Worm (Caenorhabditis elegans) whole organism, late embryonic: Measurements from ENCODE around the gene algn-2.

Experiments used
- C38D4.7 ChIP-seq: fragments of 200-800 bp; sonication (Bioruptor generic); optimal IDR thresholded peaks from 2 replicates; lab custom pipeline; 2018; ENCODE audit warnings: mild to moderate bottlenecking, missing genetic modification characterization, moderate library complexity, missing compliant biosample characterization
- F13H6.1 ChIP-seq: sonication (generic microtip); optimal IDR thresholded peaks from 2 replicates; lab custom pipeline; 2016; ENCODE audit warnings: missing genetic modification characterization, missing compliant biosample characterization
- K02D7.2 ChIP-seq: sonication (generic microtip); optimal IDR thresholded peaks from 2 replicates; lab custom pipeline; 2017; ENCODE audit warnings: mild to moderate bottlenecking, missing genetic modification characterization, missing compliant biosample characterization
- K09A11.1 ChIP-seq: sonication (generic microtip); optimal IDR thresholded peaks from 2 replicates; lab custom pipeline; 2017; ENCODE audit warnings: antibody characterized with exemption, mild to moderate bottlenecking, missing genetic modification characterization, missing compliant biosample characterization; ENCODE audit not compliant: insufficient read depth
- T23F11.4 ChIP-seq: fragments of 200-800 bp; sonication (Bioruptor generic); optimal IDR thresholded peaks from 2 replicates; lab custom pipeline; 2018; ENCODE audit warnings: mild to moderate bottlenecking, missing genetic modification characterization, missing compliant biosample characterization
- Y22D7AL.16 ChIP-seq: sonication (generic microtip); optimal IDR thresholded peaks from 2 replicates; lab custom pipeline; 2016; ENCODE audit warnings: missing genetic modification characterization, missing compliant biosample characterization
- ahr-1 ChIP-seq: sonication (generic microtip); optimal IDR thresholded peaks from 2 replicates; lab custom pipeline; 2016; ENCODE audit warnings: missing genetic modification characterization, missing compliant biosample characterization
- ceh-18 ChIP-seq: sonication (generic microtip); optimal IDR thresholded peaks from 2 replicates; lab custom pipeline; 2016; ENCODE audit warnings: missing genetic modification characterization, missing compliant biosample characterization
- ceh-2 ChIP-seq: sonication (generic microtip); optimal IDR thresholded peaks from 2 replicates; lab custom pipeline; 2016; ENCODE audit warnings: missing genotype, missing genetic modification characterization, missing compliant biosample characterization
- ceh-22 ChIP-seq: sonication (generic microtip); optimal IDR thresholded peaks from 2 replicates; lab custom pipeline; 2017; ENCODE audit warnings: missing biosample characterization, missing genetic modification characterization
- ceh-30 ChIP-seq: fragments of 150-350 bp; optimal IDR thresholded peaks from 2 replicates; lab custom pipeline; 2014; ENCODE audit warnings: missing biosample characterization, missing genetic modification characterization
- ceh-31 ChIP-seq: sonication (generic microtip); optimal IDR thresholded peaks from 2 replicates; lab custom pipeline; 2016; ENCODE audit warnings: missing genetic modification characterization, missing compliant biosample characterization
- ceh-48 ChIP-seq: sonication (generic microtip); optimal IDR thresholded peaks from 2 replicates; lab custom pipeline; 2016; ENCODE audit warnings: missing genetic modification characterization, inconsistent platforms, missing compliant biosample characterization
- ceh-9 ChIP-seq: sonication (generic microtip); optimal IDR thresholded peaks from 2 replicates; lab custom pipeline; 2016; ENCODE audit warnings: mild to moderate bottlenecking, missing genetic modification characterization, inconsistent platforms, missing compliant biosample characterization
- dmd-4 ChIP-seq: sonication (generic microtip); optimal IDR thresholded peaks from 2 replicates; lab custom pipeline; 2016; ENCODE audit warnings: borderline replicate concordance, missing genetic modification characterization, missing compliant biosample characterization
- dve-1 ChIP-seq: sonication (generic microtip); optimal IDR thresholded peaks from 2 replicates; lab custom pipeline; 2017; ENCODE audit warnings: antibody characterized with exemption, mild to moderate bottlenecking, missing genetic modification characterization, missing compliant biosample characterization
- elt-2 ChIP-seq: sonication (generic microtip); optimal IDR thresholded peaks from 2 replicates; lab custom pipeline; 2016; ENCODE audit warnings: missing genetic modification reagents, missing genetic modification characterization, missing compliant biosample characterization
- elt-4 ChIP-seq: sonication (generic microtip); optimal IDR thresholded peaks from 2 replicates; lab custom pipeline; 2016; ENCODE audit warnings: missing genetic modification characterization, missing compliant biosample characterization
- fax-1 ChIP-seq: sonication (generic microtip); optimal IDR thresholded peaks from 2 replicates; lab custom pipeline; 2016; ENCODE audit warnings: missing genotype, missing genetic modification characterization, missing compliant biosample characterization
- fkh-6 ChIP-seq: sonication (generic microtip); optimal IDR thresholded peaks from 2 replicates; lab custom pipeline; 2016; ENCODE audit warnings: missing genetic modification characterization, missing compliant biosample characterization
- gmeb-2 ChIP-seq: sonication (generic microtip); optimal IDR thresholded peaks from 2 replicates; lab custom pipeline; 2016; ENCODE audit warnings: missing genetic modification characterization, inconsistent platforms, missing compliant biosample characterization
- hlh-13 ChIP-seq: fragments of 200-800 bp; sonication (Bioruptor generic); optimal IDR thresholded peaks from 2 replicates; lab custom pipeline; 2018; ENCODE audit warnings: mild to moderate bottlenecking, missing genetic modification characterization, missing compliant biosample characterization
- hlh-30 ChIP-seq: sonication (generic microtip); optimal IDR thresholded peaks from 2 replicates; lab custom pipeline; 2017; ENCODE audit warnings: antibody characterized with exemption, missing genetic modification characterization, missing compliant biosample characterization; ENCODE audit not compliant: insufficient read depth
- lin-11 ChIP-seq: fragments of 200-800 bp; sonication (Bioruptor generic); optimal IDR thresholded peaks from 2 replicates; lab custom pipeline; 2018; ENCODE audit warnings: mild to moderate bottlenecking, missing genetic modification characterization, missing compliant biosample characterization
- madf-2 ChIP-seq: sonication (generic microtip); optimal IDR thresholded peaks from 2 replicates; lab custom pipeline; 2017; ENCODE audit warnings: missing genetic modification characterization, missing compliant biosample characterization
- nhr-232 ChIP-seq: sonication (generic microtip); optimal IDR thresholded peaks from 2 replicates; lab custom pipeline; 2016; ENCODE audit warnings: missing genetic modification characterization, missing compliant biosample characterization
- npax-4 ChIP-seq: sonication (generic microtip); optimal IDR thresholded peaks from 2 replicates; lab custom pipeline; 2016; ENCODE audit warnings: missing genetic modification characterization, missing compliant biosample characterization
- pag-3 ChIP-seq: sonication (generic microtip); optimal IDR thresholded peaks from 2 replicates; lab custom pipeline; 2016; ENCODE audit warnings: missing compliant biosample characterization, missing genetic modification characterization, borderline replicate concordance
- pha-2 ChIP-seq: sonication (generic microtip); optimal IDR thresholded peaks from 2 replicates; lab custom pipeline; 2017; ENCODE audit warnings: mild to moderate bottlenecking, missing genetic modification characterization, missing compliant biosample characterization
- pha-4 ChIP-seq: fragments of 150-350 bp; optimal IDR thresholded peaks from 2 replicates; lab custom pipeline; 2018; ENCODE audit warnings: missing biosample characterization, missing genetic modification reagents, missing genetic modification characterization
- pros-1 ChIP-seq: fragments of 150-350 bp; optimal IDR thresholded peaks from 2 replicates; lab custom pipeline; 2014; ENCODE audit warnings: missing biosample characterization, missing genetic modification reagents, missing genetic modification characterization
- ref-2 ChIP-seq: sonication (generic microtip); optimal IDR thresholded peaks from 2 replicates; lab custom pipeline; 2016; ENCODE audit warnings: missing genetic modification characterization, missing compliant biosample characterization
- sdc-2 ChIP-seq: sonication (generic microtip); optimal IDR thresholded peaks from 2 replicates; lab custom pipeline; 2016; ENCODE audit warnings: missing genotype, missing genetic modification characterization, missing compliant biosample characterization
- sox-2 ChIP-seq: fragments of 200-800 bp; sonication (Bioruptor generic); IDR thresholded peaks from 2 replicates; pipeline ENCODE4 v1.3.6; 2022; ENCODE audit warnings: missing genetic modification reagents, missing genetic modification characterization, missing compliant biosample characterization
- sox-4 ChIP-seq: sonication (generic microtip); optimal IDR thresholded peaks from 2 replicates; lab custom pipeline; 2017; ENCODE audit warnings: mild to moderate bottlenecking, missing genetic modification characterization, inconsistent platforms, missing compliant biosample characterization
- syd-9 ChIP-seq: sonication (generic microtip); optimal IDR thresholded peaks from 2 replicates; lab custom pipeline; 2016; ENCODE audit warnings: mild to moderate bottlenecking, missing genetic modification characterization, moderate library complexity, missing compliant biosample characterization
- tbx-2 ChIP-seq: sonication (generic microtip); optimal IDR thresholded peaks from 2 replicates; lab custom pipeline; 2016; ENCODE audit warnings: missing genetic modification characterization, missing compliant biosample characterization
- tbx-7 ChIP-seq: sonication (generic microtip); optimal IDR thresholded peaks from 2 replicates; lab custom pipeline; 2016; ENCODE audit warnings: missing genotype, missing genetic modification characterization, missing compliant biosample characterization
- unc-3 ChIP-seq, 2 experiments: fragments of 200-800 bp in 1 of 2; sonication (Bioruptor generic) in 1 of 2; sonication (generic microtip) in 1 of 2; conservative IDR thresholded peaks in 1 of 2; optimal IDR thresholded peaks in 1 of 2; 2 replicates each; pipeline versions ENCODE4 v1.3.6 to Lab custom; 2016 to 2022; ENCODE audit warnings: missing compliant biosample characterization in 2 of 2, missing genetic modification characterization in 2 of 2, missing genetic modification reagents in 1 of 2
- unc-42 ChIP-seq: sonication (generic microtip); optimal IDR thresholded peaks from 2 replicates; lab custom pipeline; 2016; ENCODE audit warnings: missing genotype, missing genetic modification characterization, missing compliant biosample characterization
- unc-55 ChIP-seq: sonication (generic microtip); optimal IDR thresholded peaks from 2 replicates; lab custom pipeline; 2017; ENCODE audit warnings: missing biosample characterization, missing genetic modification reagents, missing genetic modification characterization

algn-2 gene

ce11 chrII:5326024-5326627 lies 48.9 kb upstream of the algn-2 start (continued):
- TF ChIP-seq unc-3 (GFP tag; conservative IDR thresholded peaks at IDR 0.05; lab: Robert Waterston, UW), result no peak
- no peak for TF ChIP-seq unc-3 (tag; optimal IDR thresholded peaks at IDR 0.05; lab: Kevin White, UChicago)
- no peak for TF ChIP-seq hlh-30
- no peak for TF ChIP-seq gmeb-2
- no peak for TF ChIP-seq fax-1 (tag; lab: Kevin White, UChicago)
- TF ChIP-seq ahr-1 (tag; lab: Kevin White, UChicago), result no peak
- peak; percentile 21 for TF ChIP-seq tbx-2 (tag; lab: Kevin White, UChicago)
- TF ChIP-seq nhr-232, result no peak
- peak; percentile 52 for TF ChIP-seq unc-55 (GFP tag; lab: Kevin White, UChicago)
- no peak for TF ChIP-seq K09A11.1 (tag; lab: Kevin White, UChicago)
- TF ChIP-seq elt-4, result no peak
- no peak for TF ChIP-seq Y22D7AL.16
- no peak for TF ChIP-seq sox-4 (tag; lab: Kevin White, UChicago)
- no peak for TF ChIP-seq ceh-9 (tag; lab: Kevin White, UChicago)
- TF ChIP-seq syd-9, result no peak
- TF ChIP-seq sdc-2 (tag; lab: Kevin White, UChicago), result no peak
- TF ChIP-seq ref-2 (tag; lab: Kevin White, UChicago), result no peak
- TF ChIP-seq, all 69 proteins: peak for 8

ce11 chrII:5326891-5327290 lies 48.2 kb upstream of the algn-2 start:
- TF ChIP-seq hlh-13 (no peak), dmd-4 (tag; lab: Kevin White, UChicago) (no peak), fkh-6 (no peak), K02D7.2 (tag; lab: Kevin White, UChicago) (no peak), ceh-22 (no peak), ref-2 (tag; lab: Kevin White, UChicago) (no peak), pha-4 (tag; lab: Kevin White, UChicago) (no peak), pag-3 (tag; lab: Kevin White, UChicago) (no peak), elt-2 (tag; lab: Kevin White, UChicago) (no peak), ceh-31 (tag; lab: Kevin White, UChicago) (no peak), pha-2 (tag; lab: Kevin White, UChicago) (no peak), T23F11.4 (GFP tag; lab: Kevin White, UChicago) (no peak), pros-1 (no peak), lin-11 (no peak), unc-42 (tag; lab: Kevin White, UChicago) (no peak), ceh-30 (no peak), sox-2 (GFP tag; lab: Robert Waterston, UW) (no peak)
- TF ChIP-seq, all 69 proteins: peak for 0

- TF ChIP-seq npax-4 (tag; lab: Kevin White, UChicago) (no peak), ceh-48 (tag; lab: Kevin White, UChicago) (no peak), pros-1 (no peak), C38D4.7 (GFP tag; lab: Kevin White, UChicago) (no peak), F13H6.1 (tag; lab: Kevin White, UChicago) (no peak), T23F11.4 (GFP tag; lab: Kevin White, UChicago) (no peak), dve-1 (tag; lab: Kevin White, UChicago) (no peak), ceh-31 (tag; lab: Kevin White, UChicago) (no peak), pha-4 (tag; lab: Kevin White, UChicago) (no peak), ceh-2 (tag; lab: Kevin White, UChicago) (no peak), tbx-7 (tag; lab: Kevin White, UChicago) (no peak), madf-2 (tag; lab: Kevin White, UChicago) (no peak), ceh-22 (no peak), ceh-18 (tag; lab: Kevin White, UChicago) (no peak)
- TF ChIP-seq, all 69 proteins: peak for 0
Observed at ce11 chrII:5328912-5329311, 46.2 kb upstream of the algn-2 start.
